Fruit fly (Drosophila melanogaster) whole organism, embryonic: ENCODE results near the gene Pvf3.

ENCODE experiments used
- Abd-B ChIP-seq: fragments of 200-800 bp; sonication (Bioruptor generic); optimal IDR thresholded peaks from 2 replicates; lab custom pipeline; 2018; ENCODE audit warnings: missing biosample characterization, mild to moderate bottlenecking, missing genetic modification characterization, moderate library complexity
- Adf1 ChIP-seq: fragments of 200-800 bp; sonication (Bioruptor generic); IDR thresholded peaks from 2 replicates; pipeline ENCODE4 v1.3.6; 2022; ENCODE audit warnings: missing biosample characterization, missing genetic modification characterization
- Asciz ChIP-seq: fragments of 200-800 bp; sonication (Bioruptor generic); optimal IDR thresholded peaks from 2 replicates; lab custom pipeline; 2017; ENCODE audit warnings: missing biosample characterization, mild to moderate bottlenecking, missing genetic modification characterization, missing genetic modification reagents
- Atf-2 ChIP-seq: fragments of 200-800 bp; sonication (Bioruptor generic); optimal IDR thresholded peaks from 2 replicates; lab custom pipeline; 2016; ENCODE audit warnings: missing biosample characterization, missing genetic modification characterization
- Blimp-1 ChIP-seq: fragments of 200-800 bp; sonication (Bioruptor generic); optimal IDR thresholded peaks from 3 replicates; lab custom pipeline; 2018; ENCODE audit warnings: missing biosample characterization, missing genetic modification characterization, mild to moderate bottlenecking, moderate library complexity, missing genetic modification reagents
- CG11504 ChIP-seq: fragments of 200-800 bp; sonication (Bioruptor generic); optimal IDR thresholded peaks from 3 replicates; lab custom pipeline; 2019; ENCODE audit warnings: missing biosample characterization, mild to moderate bottlenecking, missing genetic modification characterization, moderate library complexity
- CG1233 ChIP-seq: fragments of 200-800 bp; sonication (Bioruptor generic); optimal IDR thresholded peaks from 4 replicates; lab custom pipeline; 2018; ENCODE audit warnings: missing biosample characterization, mild to moderate bottlenecking, missing genetic modification characterization
- CG1529 ChIP-seq: fragments of 200-800 bp; sonication (Bioruptor generic); optimal IDR thresholded peaks from 3 replicates; lab custom pipeline; 2018; ENCODE audit warnings: missing biosample characterization, missing genetic modification characterization
- CG15479 ChIP-seq: fragments of 200-800 bp; sonication (Bioruptor generic); optimal IDR thresholded peaks from 3 replicates; lab custom pipeline; 2019; ENCODE audit warnings: missing biosample characterization, mild to moderate bottlenecking, missing genetic modification characterization, moderate library complexity
- CG15601 ChIP-seq: fragments of 200-800 bp; sonication (Bioruptor generic); optimal IDR thresholded peaks from 3 replicates; lab custom pipeline; 2019; ENCODE audit warnings: missing biosample characterization, mild to moderate bottlenecking, missing genetic modification characterization, moderate library complexity
- CG17359 ChIP-seq: fragments of 200-800 bp; sonication (Bioruptor generic); optimal IDR thresholded peaks from 3 replicates; lab custom pipeline; 2018; ENCODE audit warnings: missing biosample characterization, mild to moderate bottlenecking, missing genetic modification characterization, moderate library complexity
- CG2129 ChIP-seq: fragments of 200-800 bp; sonication (Bioruptor generic); IDR thresholded peaks from 2 replicates; pipeline ENCODE4 v1.3.6; 2022; ENCODE audit warnings: missing biosample characterization, missing genetic modification characterization; ENCODE audit not compliant: partially characterized antibody
- CG3065 ChIP-seq: fragments of 200-800 bp; sonication (Bioruptor generic); optimal IDR thresholded peaks from 2 replicates; lab custom pipeline; 2016; ENCODE audit warnings: missing biosample characterization, missing genetic modification characterization
- CG31365 ChIP-seq: fragments of 200-800 bp; sonication (Bioruptor generic); optimal IDR thresholded peaks from 2 replicates; lab custom pipeline; 2018; ENCODE audit warnings: missing biosample characterization, mild to moderate bottlenecking, missing genetic modification characterization
- CG4328 ChIP-seq: fragments of 200-800 bp; sonication (Bioruptor generic); optimal IDR thresholded peaks from 3 replicates; lab custom pipeline; 2017; ENCODE audit warnings: missing biosample characterization, missing genetic modification reagents, missing genetic modification characterization
- CG5953 ChIP-seq: fragments of 200-800 bp; sonication (Bioruptor generic); IDR thresholded peaks from 2 replicates; pipeline ENCODE4 v1.3.6; 2022; ENCODE audit warnings: missing biosample characterization, missing genetic modification characterization
- CG8290 ChIP-seq, 3 experiments: fragments of 200-800 bp; sonication (Bioruptor generic); optimal IDR thresholded peaks; 2 replicates each; lab custom pipeline; 2016 to 2019; ENCODE audit warnings: missing biosample characterization in 3 of 3, missing genetic modification characterization in 3 of 3, mild to moderate bottlenecking in 2 of 3, moderate library complexity in 1 of 3
- CG9609 ChIP-seq: fragments of 200-800 bp; sonication (Bioruptor generic); optimal IDR thresholded peaks from 3 replicates; lab custom pipeline; 2016; ENCODE audit warnings: missing biosample characterization, missing genetic modification characterization
- CG9727 ChIP-seq: fragments of 200-800 bp; sonication (Bioruptor generic); optimal IDR thresholded peaks from 3 replicates; lab custom pipeline; 2017; ENCODE audit warnings: missing biosample characterization, mild to moderate bottlenecking, missing genetic modification characterization
- Camta ChIP-seq: fragments of 200-800 bp; sonication (Bioruptor generic); optimal IDR thresholded peaks from 2 replicates; lab custom pipeline; 2016; ENCODE audit warnings: missing biosample characterization, missing genetic modification characterization
- CkIIα-i1 ChIP-seq: fragments of 200-800 bp; sonication (Bioruptor generic); IDR thresholded peaks from 2 replicates; pipeline ENCODE4 v1.3.6; 2022; ENCODE audit warnings: missing biosample characterization, missing genetic modification characterization
- D19B ChIP-seq: fragments of 200-800 bp; sonication (Bioruptor generic); optimal IDR thresholded peaks from 2 replicates; lab custom pipeline; 2017; ENCODE audit warnings: missing biosample characterization, mild to moderate bottlenecking, missing genetic modification characterization
- E2f2 ChIP-seq: fragments of 200-800 bp; sonication (Bioruptor generic); IDR thresholded peaks from 2 replicates; pipeline ENCODE4 v1.3.6; 2022; ENCODE audit warnings: missing biosample characterization, missing genetic modification characterization
- HHEX ChIP-seq: fragments of 200-800 bp; sonication (Bioruptor generic); optimal IDR thresholded peaks from 3 replicates; lab custom pipeline; 2017; ENCODE audit warnings: missing biosample characterization, mild to moderate bottlenecking, missing genetic modification characterization, missing genetic modification reagents
- Hand ChIP-seq: fragments of 200-800 bp; sonication (Bioruptor generic); optimal IDR thresholded peaks from 2 replicates; lab custom pipeline; 2017; ENCODE audit warnings: mild to moderate bottlenecking, missing biosample characterization, missing genetic modification reagents, missing genetic modification characterization
- Jarid2 ChIP-seq: fragments of 200-800 bp; sonication (Bioruptor generic); optimal IDR thresholded peaks from 3 replicates; lab custom pipeline; 2017; ENCODE audit warnings: mild to moderate bottlenecking, missing biosample characterization, missing genetic modification reagents, missing genetic modification characterization
- Max ChIP-seq: fragments of 200-800 bp; sonication (Bioruptor generic); optimal IDR thresholded peaks from 2 replicates; lab custom pipeline; 2016; ENCODE audit warnings: missing biosample characterization, mild to moderate bottlenecking, missing genetic modification characterization
- Meics ChIP-seq: fragments of 200-800 bp; sonication (Bioruptor generic); optimal IDR thresholded peaks from 2 replicates; lab custom pipeline; 2017; ENCODE audit warnings: missing biosample characterization, mild to moderate bottlenecking, missing genetic modification characterization
- Tbp ChIP-seq: fragments of >200 bp; optimal IDR thresholded peaks from 2 replicates; lab custom pipeline; 2018; ENCODE audit warnings: missing biosample characterization, missing genetic modification characterization
- Trl ChIP-seq, 3 experiments: fragments of >200 bp in 2 of 3; fragments of 200-800 bp in 1 of 3; sonication (Bioruptor generic) in 1 of 3; optimal IDR thresholded peaks; 2 replicates in 1 of 3; 3 replicates in 2 of 3; lab custom pipeline; 2016 to 2017; ENCODE audit warnings: missing biosample characterization in 1 of 3, missing genetic modification characterization in 1 of 3
- bcd ChIP-seq: fragments of 200-800 bp; sonication (Bioruptor generic); optimal IDR thresholded peaks from 2 replicates; lab custom pipeline; 2017; ENCODE audit warnings: missing biosample characterization, mild to moderate bottlenecking, missing genetic modification characterization
- chif ChIP-seq, 2 experiments: fragments of 200-800 bp; sonication (Bioruptor generic); optimal IDR thresholded peaks; 3 replicates each; lab custom pipeline; 2016; ENCODE audit warnings: missing biosample characterization in 2 of 2, missing genetic modification characterization in 2 of 2
- chinmo ChIP-seq: fragments of 200-800 bp; sonication (Bioruptor generic); IDR thresholded peaks from 4 replicates; pipeline ENCODE4 v1.3.6; 2022; ENCODE audit warnings: missing biosample characterization, missing genetic modification characterization; ENCODE audit not compliant: partially characterized antibody
- fd64A ChIP-seq: fragments of 200-800 bp; sonication (Bioruptor generic); optimal IDR thresholded peaks from 3 replicates; lab custom pipeline; 2018; ENCODE audit warnings: missing biosample characterization, mild to moderate bottlenecking, missing genetic modification characterization
- ftz-f1 ChIP-seq: fragments of 200-800 bp; sonication (Bioruptor generic); optimal IDR thresholded peaks from 2 replicates; lab custom pipeline; 2016; ENCODE audit warnings: missing biosample characterization, missing genetic modification characterization
- gfzf ChIP-seq: fragments of 200-800 bp; sonication (Bioruptor generic); optimal IDR thresholded peaks from 2 replicates; lab custom pipeline; 2016; ENCODE audit warnings: missing biosample characterization, mild to moderate bottlenecking, missing genetic modification characterization, moderate library complexity
- gsb-n ChIP-seq: fragments of 200-800 bp; sonication (Bioruptor generic); optimal IDR thresholded peaks from 3 replicates; lab custom pipeline; 2018; ENCODE audit warnings: missing biosample characterization, mild to moderate bottlenecking, missing genetic modification characterization
- jumu ChIP-seq: fragments of 200-800 bp; sonication (Bioruptor generic); optimal IDR thresholded peaks from 3 replicates; lab custom pipeline; 2016; ENCODE audit warnings: missing biosample characterization, missing genetic modification characterization
- nerfin-2 ChIP-seq: fragments of 200-800 bp; sonication (Bioruptor generic); IDR thresholded peaks from 2 replicates; pipeline ENCODE4 v1.3.6; 2022; ENCODE audit warnings: missing biosample characterization, missing genetic modification characterization; ENCODE audit not compliant: partially characterized antibody
- onecut ChIP-seq: fragments of 200-800 bp; sonication (Bioruptor generic); IDR thresholded peaks from 2 replicates; pipeline ENCODE4 v1.3.6; 2022; ENCODE audit warnings: missing biosample characterization, missing genetic modification characterization
- pum ChIP-seq: fragments of 200-800 bp; sonication (Bioruptor generic); optimal IDR thresholded peaks from 2 replicates; lab custom pipeline; 2016; ENCODE audit warnings: missing biosample characterization, missing genetic modification characterization
- sd ChIP-seq: fragments of 200-800 bp; sonication (Bioruptor generic); optimal IDR thresholded peaks from 3 replicates; lab custom pipeline; 2018; ENCODE audit warnings: missing biosample characterization, mild to moderate bottlenecking, missing genetic modification characterization, moderate library complexity
- shn ChIP-seq: fragments of 200-800 bp; sonication (Bioruptor generic); optimal IDR thresholded peaks from 3 replicates; lab custom pipeline; 2016; ENCODE audit warnings: missing biosample characterization, missing genetic modification characterization
- sob ChIP-seq: fragments of 200-800 bp; sonication (Bioruptor generic); IDR thresholded peaks from 2 replicates; pipeline ENCODE4 v1.3.6; 2022; ENCODE audit warnings: missing biosample characterization, missing genetic modification characterization
- tll ChIP-seq, 2 experiments: fragments of 200-800 bp in 1 of 2; fragments of >200 bp in 1 of 2; sonication (Bioruptor generic) in 1 of 2; optimal IDR thresholded peaks; 2 replicates each; lab custom pipeline; 2017 to 2019; ENCODE audit warnings: missing biosample characterization in 2 of 2, missing genetic modification characterization in 2 of 2, mild to moderate bottlenecking in 1 of 2, moderate library complexity in 1 of 2
- unpg ChIP-seq: fragments of 200-800 bp; sonication (Bioruptor generic); optimal IDR thresholded peaks from 3 replicates; lab custom pipeline; 2018; ENCODE audit warnings: missing biosample characterization, mild to moderate bottlenecking, missing genetic modification characterization, moderate library complexity
- wek ChIP-seq: fragments of 200-800 bp; sonication (Bioruptor generic); optimal IDR thresholded peaks from 3 replicates; lab custom pipeline; 2018; ENCODE audit warnings: missing biosample characterization, mild to moderate bottlenecking, missing genetic modification characterization, moderate library complexity
- wor ChIP-seq: fragments of 200-800 bp; sonication (Bioruptor generic); IDR thresholded peaks from 2 replicates; pipeline ENCODE4 v1.3.6; 2022; ENCODE audit warnings: missing biosample characterization, missing genetic modification characterization
- zfh1 ChIP-seq: fragments of 200-800 bp; sonication (Bioruptor generic); IDR thresholded peaks from 3 replicates; pipeline ENCODE4 v1.3.6; 2022; ENCODE audit warnings: missing biosample characterization, missing genetic modification characterization

Gene Pvf3

dm6 chr2L:7158798-7159197, 1.3 kb upstream of the Pvf3 start (continued):
- TF ChIP-seq chinmo (GFP tag; lab: Robert Waterston, UW) = no peak
- TF ChIP-seq fd64A = peak; percentile 7
- peak; percentile 20 for TF ChIP-seq Jarid2 (GFP tag; lab: Kevin White, UChicago)
- TF ChIP-seq D19B (GFP tag; lab: Kevin White, UChicago) = no peak
- peak; percentile 33 for TF ChIP-seq CG11504 (tag; lab: Kevin White, UChicago)
- TF ChIP-seq CG8290 (GFP tag; optimal IDR thresholded peaks at IDR 0.05; lab: Kevin White, UChicago) = peak; percentile 48
- peak in 1 of 2 experiments; percentile 12 for TF ChIP-seq CG8290 (tag; optimal IDR thresholded peaks at IDR 0.05; lab: Kevin White, UChicago)
- no peak for TF ChIP-seq nerfin-2 (GFP tag; lab: Robert Waterston, UW)
- TF ChIP-seq Asciz (GFP tag; lab: Kevin White, UChicago) = peak; percentile 57
- no peak for TF ChIP-seq zfh1
- no peak for TF ChIP-seq Tbp (GFP tag; lab: Kevin White, UChicago)
- no peak for TF ChIP-seq gfzf (GFP tag; lab: Kevin White, UChicago)
- TF ChIP-seq wor (GFP tag; lab: Robert Waterston, UW) = no peak
- no peak for TF ChIP-seq CG4328
- TF ChIP-seq jumu = peak; percentile 14
- no peak for TF ChIP-seq bcd (GFP tag; lab: Kevin White, UChicago)
- no peak for TF ChIP-seq sob (GFP tag; lab: Robert Waterston, UW)
- peak; percentile 33 for TF ChIP-seq wek
- TF ChIP-seq CG31365 (tag; lab: Kevin White, UChicago) = no peak
- TF ChIP-seq Blimp-1 (GFP tag; lab: Kevin White, UChicago) = peak; percentile 57
- TF ChIP-seq sd (tag; lab: Kevin White, UChicago) = no peak
- 0 out of 2 replicates have a peak, but pooled peaks have one; percentile 25 for TF ChIP-seq CG5953 (GFP tag; lab: Robert Waterston, UW)
- TF ChIP-seq Meics (GFP tag; lab: Kevin White, UChicago) = no peak
- TF ChIP-seq Hand (GFP tag; lab: Kevin White, UChicago) = no peak
- TF ChIP-seq HHEX (GFP tag; lab: Kevin White, UChicago) = peak; percentile 2
- TF ChIP-seq tll (GFP tag; optimal IDR thresholded peaks at IDR 0.05; lab: Kevin White, UChicago) = no peak
- TF ChIP-seq Trl (optimal IDR thresholded peaks at IDR 0.05; lab: Kevin White, UChicago) = no peak
- peak; percentile 74 for TF ChIP-seq Trl (GFP tag; optimal IDR thresholded peaks at IDR 0.05; lab: Kevin White, UChicago)
- TF ChIP-seq Max = no peak
- TF ChIP-seq CG9727 = peak; percentile 2
- TF ChIP-seq unpg = peak; percentile 28
- no peak for TF ChIP-seq CG15479
- no peak for TF ChIP-seq CG2129 (GFP tag; lab: Robert Waterston, UW)
- TF ChIP-seq CG1233 (GFP tag; lab: Kevin White, UChicago) = peak; percentile 8
- no peak for TF ChIP-seq Adf1 (GFP tag; lab: Robert Waterston, UW)
- no peak for TF ChIP-seq CkIIα-i1
- TF ChIP-seq onecut (GFP tag; lab: Robert Waterston, UW) = peak; percentile 64
- no peak for TF ChIP-seq pum (GFP tag; lab: Kevin White, UChicago)
- no peak for TF ChIP-seq CG9609 (GFP tag; lab: Kevin White, UChicago)
- no peak for TF ChIP-seq ftz-f1 (GFP tag; lab: Kevin White, UChicago)
- TF ChIP-seq CG3065 (GFP tag; lab: Kevin White, UChicago) = no peak
- peak; percentile 11 for TF ChIP-seq CG17359 (tag; lab: Kevin White, UChicago)
- TF ChIP-seq E2f2 = no peak
- TF ChIP-seq gsb-n (tag; lab: Kevin White, UChicago) = peak; percentile 38
- TF ChIP-seq Atf-2 = no peak
- TF ChIP-seq Abd-B (GFP tag; lab: Kevin White, UChicago) = no peak
- no peak for TF ChIP-seq chif (GFP tag; optimal IDR thresholded peaks at IDR 0.05; lab: Kevin White, UChicago)
- no peak for TF ChIP-seq CG1529 (GFP tag; lab: Kevin White, UChicago)
- TF ChIP-seq CG15601 (tag; lab: Kevin White, UChicago) = peak; percentile 73
- no peak for TF ChIP-seq shn
- peak; percentile 58 for TF ChIP-seq Camta (GFP tag; lab: Kevin White, UChicago)
